Worm (Caenorhabditis elegans) whole organism, late embryonic: ENCODE results near the gene Y38E10A.24.

ENCODE experiments used
- C08G9.2 ChIP-seq: sonication (generic microtip); optimal IDR thresholded peaks from 2 replicates; lab custom pipeline; 2016; ENCODE audit warnings: mild to moderate bottlenecking, missing genetic modification characterization, moderate library complexity, missing compliant biosample characterization
- C38D4.7 ChIP-seq: fragments of 200-800 bp; sonication (Bioruptor generic); optimal IDR thresholded peaks from 2 replicates; lab custom pipeline; 2018; ENCODE audit warnings: mild to moderate bottlenecking, missing genetic modification characterization, moderate library complexity, missing compliant biosample characterization
- F13H6.1 ChIP-seq: sonication (generic microtip); optimal IDR thresholded peaks from 2 replicates; lab custom pipeline; 2016; ENCODE audit warnings: missing genetic modification characterization, missing compliant biosample characterization
- K02D7.2 ChIP-seq: sonication (generic microtip); optimal IDR thresholded peaks from 2 replicates; lab custom pipeline; 2017; ENCODE audit warnings: mild to moderate bottlenecking, missing genetic modification characterization, missing compliant biosample characterization
- K09A11.1 ChIP-seq: sonication (generic microtip); optimal IDR thresholded peaks from 2 replicates; lab custom pipeline; 2017; ENCODE audit warnings: antibody characterized with exemption, mild to moderate bottlenecking, missing genetic modification characterization, missing compliant biosample characterization; ENCODE audit not compliant: insufficient read depth
- Y22D7AL.16 ChIP-seq: sonication (generic microtip); optimal IDR thresholded peaks from 2 replicates; lab custom pipeline; 2016; ENCODE audit warnings: missing genetic modification characterization, missing compliant biosample characterization
- ahr-1 ChIP-seq: sonication (generic microtip); optimal IDR thresholded peaks from 2 replicates; lab custom pipeline; 2016; ENCODE audit warnings: missing genetic modification characterization, missing compliant biosample characterization
- ceh-14 ChIP-seq: sonication (generic microtip); optimal IDR thresholded peaks from 2 replicates; lab custom pipeline; 2016; ENCODE audit warnings: missing genotype, missing genetic modification characterization, missing compliant biosample characterization
- ceh-19 ChIP-seq: fragments of 200-800 bp; sonication (Bioruptor generic); optimal IDR thresholded peaks from 2 replicates; lab custom pipeline; 2018; ENCODE audit warnings: mild to moderate bottlenecking, missing genetic modification characterization, missing compliant biosample characterization
- ceh-2 ChIP-seq: sonication (generic microtip); optimal IDR thresholded peaks from 2 replicates; lab custom pipeline; 2016; ENCODE audit warnings: missing genotype, missing genetic modification characterization, missing compliant biosample characterization
- ceh-22 ChIP-seq: sonication (generic microtip); optimal IDR thresholded peaks from 2 replicates; lab custom pipeline; 2017; ENCODE audit warnings: missing biosample characterization, missing genetic modification characterization
- ceh-24 ChIP-seq: sonication (generic microtip); optimal IDR thresholded peaks from 2 replicates; lab custom pipeline; 2016; ENCODE audit warnings: mild to moderate bottlenecking, missing genetic modification characterization, missing compliant biosample characterization
- ceh-31 ChIP-seq: sonication (generic microtip); optimal IDR thresholded peaks from 2 replicates; lab custom pipeline; 2016; ENCODE audit warnings: missing genetic modification characterization, missing compliant biosample characterization
- ceh-48 ChIP-seq: sonication (generic microtip); optimal IDR thresholded peaks from 2 replicates; lab custom pipeline; 2016; ENCODE audit warnings: missing genetic modification characterization, inconsistent platforms, missing compliant biosample characterization
- ceh-9 ChIP-seq: sonication (generic microtip); optimal IDR thresholded peaks from 2 replicates; lab custom pipeline; 2016; ENCODE audit warnings: mild to moderate bottlenecking, missing genetic modification characterization, inconsistent platforms, missing compliant biosample characterization
- che-1 ChIP-seq: sonication (generic microtip); optimal IDR thresholded peaks from 2 replicates; lab custom pipeline; 2016; ENCODE audit warnings: mild to moderate bottlenecking, missing genetic modification characterization, missing compliant biosample characterization
- dmd-4 ChIP-seq: sonication (generic microtip); optimal IDR thresholded peaks from 2 replicates; lab custom pipeline; 2016; ENCODE audit warnings: borderline replicate concordance, missing genetic modification characterization, missing compliant biosample characterization
- dve-1 ChIP-seq: sonication (generic microtip); optimal IDR thresholded peaks from 2 replicates; lab custom pipeline; 2017; ENCODE audit warnings: antibody characterized with exemption, mild to moderate bottlenecking, missing genetic modification characterization, missing compliant biosample characterization
- elt-4 ChIP-seq: sonication (generic microtip); optimal IDR thresholded peaks from 2 replicates; lab custom pipeline; 2016; ENCODE audit warnings: missing genetic modification characterization, missing compliant biosample characterization
- ets-4 ChIP-seq: sonication (generic microtip); optimal IDR thresholded peaks from 2 replicates; lab custom pipeline; 2016; ENCODE audit warnings: missing genetic modification characterization, missing compliant biosample characterization
- fax-1 ChIP-seq: sonication (generic microtip); optimal IDR thresholded peaks from 2 replicates; lab custom pipeline; 2016; ENCODE audit warnings: missing genotype, missing genetic modification characterization, missing compliant biosample characterization
- fkh-6 ChIP-seq: sonication (generic microtip); optimal IDR thresholded peaks from 2 replicates; lab custom pipeline; 2016; ENCODE audit warnings: missing genetic modification characterization, missing compliant biosample characterization
- hlh-13 ChIP-seq: fragments of 200-800 bp; sonication (Bioruptor generic); optimal IDR thresholded peaks from 2 replicates; lab custom pipeline; 2018; ENCODE audit warnings: mild to moderate bottlenecking, missing genetic modification characterization, missing compliant biosample characterization
- hlh-15 ChIP-seq: sonication (generic microtip); optimal IDR thresholded peaks from 2 replicates; lab custom pipeline; 2016; ENCODE audit warnings: missing genetic modification characterization, missing compliant biosample characterization
- hlh-30 ChIP-seq: sonication (generic microtip); optimal IDR thresholded peaks from 2 replicates; lab custom pipeline; 2017; ENCODE audit warnings: antibody characterized with exemption, missing genetic modification characterization, missing compliant biosample characterization; ENCODE audit not compliant: insufficient read depth
- hlh-6 ChIP-seq: sonication (generic microtip); optimal IDR thresholded peaks from 2 replicates; lab custom pipeline; 2016; ENCODE audit warnings: missing genotype, missing genetic modification characterization, missing compliant biosample characterization
- hlh-8 ChIP-seq: sonication (generic microtip); optimal IDR thresholded peaks from 2 replicates; lab custom pipeline; 2016; ENCODE audit warnings: missing genotype, missing genetic modification characterization, missing compliant biosample characterization
- lim-6 ChIP-seq: sonication (generic microtip); optimal IDR thresholded peaks from 2 replicates; lab custom pipeline; 2016; ENCODE audit warnings: missing genetic modification characterization, missing compliant biosample characterization
- lin-11 ChIP-seq: fragments of 200-800 bp; sonication (Bioruptor generic); optimal IDR thresholded peaks from 2 replicates; lab custom pipeline; 2018; ENCODE audit warnings: mild to moderate bottlenecking, missing genetic modification characterization, missing compliant biosample characterization
- mec-3 ChIP-seq: sonication (generic microtip); optimal IDR thresholded peaks from 2 replicates; lab custom pipeline; 2016; ENCODE audit warnings: borderline replicate concordance, missing genetic modification characterization, missing compliant biosample characterization
- nfya-1 ChIP-seq: sonication (generic microtip); optimal IDR thresholded peaks from 2 replicates; lab custom pipeline; 2017; ENCODE audit warnings: missing genetic modification characterization, mild to moderate bottlenecking, missing compliant biosample characterization, antibody characterized with exemption, moderate library complexity
- nhr-232 ChIP-seq: sonication (generic microtip); optimal IDR thresholded peaks from 2 replicates; lab custom pipeline; 2016; ENCODE audit warnings: missing genetic modification characterization, missing compliant biosample characterization
- npax-4 ChIP-seq: sonication (generic microtip); optimal IDR thresholded peaks from 2 replicates; lab custom pipeline; 2016; ENCODE audit warnings: missing genetic modification characterization, missing compliant biosample characterization
- pat-9 ChIP-seq: fragments of 200-800 bp; sonication (Bioruptor generic); optimal IDR thresholded peaks from 2 replicates; lab custom pipeline; 2018; ENCODE audit warnings: mild to moderate bottlenecking, missing genetic modification characterization, moderate library complexity, missing compliant biosample characterization
- pax-1 ChIP-seq: fragments of 150-350 bp; optimal IDR thresholded peaks from 2 replicates; lab custom pipeline; 2014; ENCODE audit warnings: missing biosample characterization, missing genetic modification characterization
- pha-2 ChIP-seq: sonication (generic microtip); optimal IDR thresholded peaks from 2 replicates; lab custom pipeline; 2017; ENCODE audit warnings: mild to moderate bottlenecking, missing genetic modification characterization, missing compliant biosample characterization
- pha-4 ChIP-seq: fragments of 150-350 bp; optimal IDR thresholded peaks from 2 replicates; lab custom pipeline; 2018; ENCODE audit warnings: missing biosample characterization, missing genetic modification reagents, missing genetic modification characterization
- pqm-1 ChIP-seq: sonication (generic microtip); optimal IDR thresholded peaks from 2 replicates; lab custom pipeline; 2016; ENCODE audit warnings: missing genetic modification characterization, missing compliant biosample characterization
- pros-1 ChIP-seq: fragments of 150-350 bp; optimal IDR thresholded peaks from 2 replicates; lab custom pipeline; 2014; ENCODE audit warnings: missing biosample characterization, missing genetic modification reagents, missing genetic modification characterization
- ref-2 ChIP-seq: sonication (generic microtip); optimal IDR thresholded peaks from 2 replicates; lab custom pipeline; 2016; ENCODE audit warnings: missing genetic modification characterization, missing compliant biosample characterization
- rnt-1 ChIP-seq: sonication (generic microtip); optimal IDR thresholded peaks from 2 replicates; lab custom pipeline; 2016; ENCODE audit warnings: missing genetic modification characterization, missing compliant biosample characterization
- sox-2 ChIP-seq: fragments of 200-800 bp; sonication (Bioruptor generic); IDR thresholded peaks from 2 replicates; pipeline ENCODE4 v1.3.6; 2022; ENCODE audit warnings: missing genetic modification reagents, missing genetic modification characterization, missing compliant biosample characterization
- syd-9 ChIP-seq: sonication (generic microtip); optimal IDR thresholded peaks from 2 replicates; lab custom pipeline; 2016; ENCODE audit warnings: mild to moderate bottlenecking, missing genetic modification characterization, moderate library complexity, missing compliant biosample characterization
- tbx-7 ChIP-seq: sonication (generic microtip); optimal IDR thresholded peaks from 2 replicates; lab custom pipeline; 2016; ENCODE audit warnings: missing genotype, missing genetic modification characterization, missing compliant biosample characterization
- ttx-3 ChIP-seq: sonication (generic microtip); optimal IDR thresholded peaks from 2 replicates; lab custom pipeline; 2016; ENCODE audit warnings: missing genetic modification reagents, missing genetic modification characterization, missing compliant biosample characterization
- unc-3 ChIP-seq, 2 experiments: fragments of 200-800 bp in 1 of 2; sonication (Bioruptor generic) in 1 of 2; sonication (generic microtip) in 1 of 2; conservative IDR thresholded peaks in 1 of 2; optimal IDR thresholded peaks in 1 of 2; 2 replicates each; pipeline versions ENCODE4 v1.3.6 to Lab custom; 2016 to 2022; ENCODE audit warnings: missing compliant biosample characterization in 2 of 2, missing genetic modification characterization in 2 of 2, missing genetic modification reagents in 1 of 2
- unc-86 ChIP-seq: sonication (generic microtip); optimal IDR thresholded peaks from 2 replicates; lab custom pipeline; 2016; ENCODE audit warnings: missing genetic modification characterization, missing compliant biosample characterization
- ztf-16 ChIP-seq: sonication (generic microtip); optimal IDR thresholded peaks from 2 replicates; lab custom pipeline; 2017; ENCODE audit warnings: missing genetic modification characterization, missing compliant biosample characterization

The Y38E10A.24 gene

DNA sequence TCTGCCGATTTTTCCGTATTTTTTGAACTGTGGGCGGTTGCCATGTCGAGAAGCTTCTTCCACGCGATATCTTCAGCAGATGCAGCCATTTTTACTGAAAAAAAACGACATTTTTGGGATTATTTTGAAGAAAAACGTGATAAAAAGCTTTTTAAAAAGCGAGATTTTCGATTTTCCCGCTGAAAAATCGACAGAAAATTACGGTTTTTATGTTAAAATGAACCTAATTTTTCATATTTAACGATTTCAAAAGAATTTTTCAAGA is 1.2 kb upstream of the Y38E10A.24 start, which contains the start of gene Y38E10A.22:
TSS of gene Y38E10A.22 (minus strand) at position 101 of the 265 bp plus-strand sequence.
- TF ChIP-seq ceh-19 (GFP tag; lab: Kevin White, UChicago) (no peak), ceh-9 (tag; lab: Kevin White, UChicago) (no peak), nhr-232 (tag; lab: Kevin White, UChicago) (no peak), pha-4 (tag; lab: Kevin White, UChicago) (no peak), Y22D7AL.16 (tag; lab: Kevin White, UChicago) (no peak), hlh-13 (GFP tag; lab: Kevin White, UChicago) (no peak)

DNA sequence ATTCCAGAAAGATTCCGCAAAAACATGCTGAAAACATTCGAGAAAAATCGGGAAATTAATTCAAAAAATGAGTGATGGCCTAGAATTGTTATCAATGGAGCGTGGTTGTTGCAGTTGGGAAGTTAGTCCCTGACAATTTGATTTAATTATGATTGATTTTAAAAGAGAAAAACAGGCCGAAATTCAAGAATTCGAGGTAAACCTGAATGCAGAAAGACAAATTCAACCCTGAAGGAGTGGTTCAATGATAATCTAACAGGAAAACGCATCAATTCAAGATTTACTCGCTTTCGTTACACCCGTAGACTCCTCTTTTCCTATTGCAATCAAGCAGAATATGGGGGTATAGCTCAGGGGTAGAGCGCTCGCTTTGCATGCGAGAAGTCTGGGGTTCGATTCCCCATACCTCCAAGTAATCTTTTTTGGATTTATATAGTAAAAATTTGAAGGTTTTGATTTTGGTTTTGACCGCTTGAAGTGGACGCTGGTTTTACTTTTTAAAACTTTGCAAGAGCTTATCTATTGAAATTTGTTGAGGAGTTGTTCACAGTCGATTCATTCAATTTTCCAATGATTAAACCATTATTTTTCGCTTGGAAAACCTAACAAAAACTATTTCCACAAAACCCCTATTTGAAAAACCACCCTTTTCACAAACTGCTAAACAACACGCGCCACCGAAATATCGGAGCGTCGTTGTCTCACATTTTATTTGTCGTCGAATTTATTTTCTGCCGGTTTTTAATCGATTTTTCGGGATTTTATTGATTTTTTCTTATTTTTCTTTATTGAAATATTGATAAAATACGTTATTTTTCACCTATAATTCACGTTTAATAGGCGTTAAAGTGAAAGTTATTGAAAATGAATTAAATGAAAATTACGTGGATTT is 614 bp upstream of the Y38E10A.24 start:
- TF ChIP-seq C38D4.7 (GFP tag; lab: Kevin White, UChicago) (peak; percentile 14), ttx-3 (no peak), ref-2 (tag; lab: Kevin White, UChicago) (peak; percentile 62), ceh-48 (peak; percentile 12), K02D7.2 (tag; lab: Kevin White, UChicago) (no peak), lim-6 (tag; lab: Kevin White, UChicago) (no peak), ahr-1 (tag; lab: Kevin White, UChicago) (no peak), hlh-6 (peak; percentile 82), sox-2 (no peak), tbx-7 (peak; percentile 74), C08G9.2 (tag; lab: Kevin White, UChicago) (peak; percentile 89), hlh-13 (GFP tag; lab: Kevin White, UChicago) (peak; percentile 20), pat-9 (tag; lab: Kevin White, UChicago) (no peak), pros-1 (tag; lab: Kevin White, UChicago) (no peak), hlh-8 (tag; lab: Kevin White, UChicago) (peak; percentile 39), F13H6.1 (tag; lab: Kevin White, UChicago) (peak; percentile 47), ceh-22 (tag; lab: Kevin White, UChicago) (no peak), ceh-31 (tag; lab: Kevin White, UChicago) (peak; percentile 91), ceh-2 (peak; percentile 79), rnt-1 (tag; lab: Kevin White, UChicago) (peak; percentile 87), K09A11.1 (tag; lab: Kevin White, UChicago) (no peak), lin-11 (tag; lab: Kevin White, UChicago) (peak; percentile 14), unc-86 (tag; lab: Kevin White, UChicago) (no peak), dve-1 (tag; lab: Kevin White, UChicago) (no peak), pqm-1 (tag; lab: Kevin White, UChicago) (no peak), ceh-24 (tag; lab: Kevin White, UChicago) (no peak), fax-1 (tag; lab: Kevin White, UChicago) (peak; percentile 33), pha-4 (tag; lab: Kevin White, UChicago) (no peak), dmd-4 (tag; lab: Kevin White, UChicago) (no peak), ceh-19 (GFP tag; lab: Kevin White, UChicago) (peak; percentile 38), fkh-6 (tag; lab: Kevin White, UChicago) (peak; percentile 24), syd-9 (tag; lab: Kevin White, UChicago) (peak; percentile 25), pax-1 (peak; percentile 9), hlh-30 (tag; lab: Kevin White, UChicago) (no peak), ztf-16 (no peak), pha-2 (tag; lab: Kevin White, UChicago) (peak; percentile 8), elt-4 (tag; lab: Kevin White, UChicago) (no peak), mec-3 (no peak), unc-3 (GFP tag; conservative IDR thresholded peaks at IDR 0.05; lab: Robert Waterston, UW) (no peak), unc-3 (tag; optimal IDR thresholded peaks at IDR 0.05; lab: Kevin White, UChicago) (peak; percentile 18), nfya-1 (tag; lab: Kevin White, UChicago) (peak; percentile 43), ceh-14 (no peak), hlh-15 (tag; lab: Kevin White, UChicago) (peak; percentile 28), ets-4 (tag; lab: Kevin White, UChicago) (peak; percentile 82), che-1 (tag; lab: Kevin White, UChicago) (peak; percentile 26), npax-4 (no peak), Y22D7AL.16 (tag; lab: Kevin White, UChicago) (no peak)
